Worm (Caenorhabditis elegans): ENCODE measurements around the gene nas-33.

nas-33 gene

ce11 chrX:6416357-6417087 is 38.5 kb downstream of the nas-33 start, which contains the start of gene T22E5.6:
Gene T22E5.6 (minus strand): TSS chrX:6416407.
- no peak for TF ChIP-seq ZK546.5 (tag; optimal IDR thresholded peaks at IDR 0.05)
- TF ChIP-seq blmp-1 (tag; optimal IDR thresholded peaks at IDR 0.05; ENCODE audit: insufficient read depth): peak; percentile 5
- TF ChIP-seq alr-1 (tag; optimal IDR thresholded peaks at IDR 0.05): no peak
- no peak for TF ChIP-seq nhr-23 (tag; optimal IDR thresholded peaks at IDR 0.05)
- no peak for TF ChIP-seq fos-1 (tag; optimal IDR thresholded peaks at IDR 0.05)
- no peak for TF ChIP-seq peb-1 (tag; optimal IDR thresholded peaks at IDR 0.05)
- TF ChIP-seq nhr-129 (tag; optimal IDR thresholded peaks at IDR 0.05): peak; percentile 52
- TF ChIP-seq F13H6.1 (tag; optimal IDR thresholded peaks at IDR 0.05): no peak

- no peak for TF ChIP-seq mdl-1 (tag; optimal IDR thresholded peaks at IDR 0.05)
- no peak for TF ChIP-seq fos-1 (tag; optimal IDR thresholded peaks at IDR 0.05)
Observed at ce11 chrX:6413583-6413982, 41.5 kb downstream of the nas-33 start.

ce11 chrX:6412575-6412974 is 42.5 kb downstream of the nas-33 start, which contains the start of gene T22E5.1:
Gene T22E5.1 (plus strand): TSS chrX:6412875.
- no peak for TF ChIP-seq elt-3 (tag; optimal IDR thresholded peaks at IDR 0.05)
- no peak for TF ChIP-seq nhr-21 (tag; optimal IDR thresholded peaks at IDR 0.05)
- no peak for TF ChIP-seq lin-11 (tag; optimal IDR thresholded peaks at IDR 0.05)

ce11 chrX:6410177-6410765 is 44.8 kb downstream of the nas-33 start, which contains the start of gene mup-2:
Gene mup-2 (minus strand): TSS chrX:6410227.
- TF ChIP-seq C34F6.9 (tag; optimal IDR thresholded peaks at IDR 0.05) (peak; percentile 3), skn-1 (tag; optimal IDR thresholded peaks at IDR 0.05) (no peak), nhr-12 (tag; optimal IDR thresholded peaks at IDR 0.05) (no peak), sma-9 (GFP tag; optimal IDR thresholded peaks at IDR 0.05) (peak; percentile 80), sma-9 (tag; optimal IDR thresholded peaks at IDR 0.05) (no peak), R02D3.7 (tag; optimal IDR thresholded peaks at IDR 0.05) (no peak), gmeb-1 (tag; optimal IDR thresholded peaks at IDR 0.05) (no peak), nhr-129 (tag; optimal IDR thresholded peaks at IDR 0.05) (peak; percentile 61), ztf-1 (GFP tag; conservative IDR thresholded peaks at IDR 0.05) (no peak), lsy-2 (tag; optimal IDR thresholded peaks at IDR 0.05) (peak in 1 of 2 experiments; percentile 25), F13H6.1 (tag; optimal IDR thresholded peaks at IDR 0.05) (peak; percentile 87)

- no peak for TF ChIP-seq zag-1 (tag; optimal IDR thresholded peaks at IDR 0.05)
- no peak for TF ChIP-seq ZK546.5 (tag; optimal IDR thresholded peaks at IDR 0.05)
- TF ChIP-seq nhr-10 (tag; optimal IDR thresholded peaks at IDR 0.05): no peak
Observed at ce11 chrX:6408713-6409112, 46.3 kb downstream of the nas-33 start.

ce11 chrX:6408286-6408685 is 46.8 kb downstream of the nas-33 start:
- no peak for TF ChIP-seq nhr-6 (tag; optimal IDR thresholded peaks at IDR 0.05)
- TF ChIP-seq fos-1 (tag; optimal IDR thresholded peaks at IDR 0.05): peak; percentile 23
- no peak for TF ChIP-seq peb-1 (tag; optimal IDR thresholded peaks at IDR 0.05)
- TF ChIP-seq sem-4 (tag; optimal IDR thresholded peaks at IDR 0.05): no peak
- TF ChIP-seq nhr-23 (tag; optimal IDR thresholded peaks at IDR 0.05): no peak
- TF ChIP-seq skn-1 (tag; optimal IDR thresholded peaks at IDR 0.05): peak; percentile 90
- TF ChIP-seq C34F6.9 (tag; optimal IDR thresholded peaks at IDR 0.05): no peak
- TF ChIP-seq elt-3 (tag; optimal IDR thresholded peaks at IDR 0.05): no peak
- no peak for TF ChIP-seq nhr-10 (tag; optimal IDR thresholded peaks at IDR 0.05)
- TF ChIP-seq mdl-1 (tag; optimal IDR thresholded peaks at IDR 0.05): no peak
- TF ChIP-seq lsy-2 (tag; optimal IDR thresholded peaks at IDR 0.05): peak in 1 of 2 experiments; percentile 13

- TF ChIP-seq sma-9 (GFP tag; optimal IDR thresholded peaks at IDR 0.05) (no peak), sma-9 (tag; optimal IDR thresholded peaks at IDR 0.05) (no peak), nhr-129 (tag; optimal IDR thresholded peaks at IDR 0.05) (no peak), ZK546.5 (tag; optimal IDR thresholded peaks at IDR 0.05) (no peak), mdl-1 (tag; optimal IDR thresholded peaks at IDR 0.05) (no peak), ztf-1 (GFP tag; conservative IDR thresholded peaks at IDR 0.05) (no peak)
Observed at ce11 chrX:6407805-6408204, 47.3 kb downstream of the nas-33 start.
